Worm (Caenorhabditis elegans) whole organism, L2 larva: Measurements from ENCODE around the gene F55C9.11.

Source experiments
- ceh-82 ChIP-seq: fragments of 150-350 bp; optimal IDR thresholded peaks from 2 replicates; lab custom pipeline; 2014; ENCODE audit warnings: missing biosample characterization, missing genetic modification characterization
- egl-27 ChIP-seq: sonication (generic microtip); optimal IDR thresholded peaks from 3 replicates; lab custom pipeline; 2017; ENCODE audit warnings: missing biosample characterization, missing genetic modification reagents, missing genetic modification characterization
- skn-1 ChIP-seq: sonication (generic microtip); optimal IDR thresholded peaks from 2 replicates; lab custom pipeline; 2017; ENCODE audit warnings: missing biosample characterization, missing genetic modification characterization
- sma-3 ChIP-seq: sonication (generic microtip); optimal IDR thresholded peaks from 2 replicates; lab custom pipeline; 2016; ENCODE audit warnings: missing genetic modification reagents, missing genetic modification characterization, missing compliant biosample characterization

DNA sequence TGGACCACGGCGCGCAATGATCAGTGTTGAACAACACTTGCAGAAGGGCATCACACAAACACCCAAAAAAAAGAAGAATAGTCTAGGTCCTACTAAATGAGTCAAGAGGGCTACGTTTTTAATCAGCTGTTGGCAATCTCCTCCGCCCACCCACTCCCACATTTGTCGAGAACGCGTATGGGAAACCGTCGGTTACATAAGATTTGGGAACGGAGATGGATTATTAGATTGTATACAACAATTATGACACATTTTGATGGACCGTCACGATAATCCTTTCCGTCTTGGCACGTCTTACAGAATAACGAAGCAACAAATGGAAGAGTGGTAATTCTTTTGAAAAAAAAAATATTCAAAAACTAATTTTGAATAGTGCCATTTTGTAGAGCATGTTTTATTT is 23.6 kb downstream of the F55C9.11 start:
- TF ChIP-seq skn-1 (tag; lab: Kevin White, UChicago) (no peak), sma-3 (GFP tag; lab: Kevin White, UChicago) (no peak), ceh-82 (tag; lab: Kevin White, UChicago) (no peak), egl-27 (tag; lab: Kevin White, UChicago) (no peak)
